Fruit fly (Drosophila melanogaster) Kc167 (cell line): Measurements from ENCODE around the gene eIF3d1.

ENCODE experiments used
- Sin3A ChIP-seq: fragments of >200 bp; optimal IDR thresholded peaks from 2 replicates; lab custom pipeline; 2018; ENCODE audit warnings: missing external identifiers
- h ChIP-seq: fragments of >200 bp; optimal IDR thresholded peaks from 3 replicates; lab custom pipeline; 2018; ENCODE audit warnings: missing external identifiers
- insv ChIP-seq: fragments of >200 bp; optimal IDR thresholded peaks from 3 replicates; lab custom pipeline; 2018; ENCODE audit warnings: missing external identifiers
- psq ChIP-seq: fragments of >200 bp; optimal IDR thresholded peaks from 2 replicates; lab custom pipeline; 2017; ENCODE audit warnings: missing external identifiers

dm6 chr3R:23677058-23677457 is 2.8 kb upstream of the eIF3d1 start, which contains the start of gene GILT3:
- TF ChIP-seq psq (no peak), h (lab: Kevin White, UChicago) (no peak), insv (lab: Kevin White, UChicago) (no peak), Sin3A (lab: Kevin White, UChicago) (no peak)
